Fruit fly (Drosophila melanogaster): ENCODE data around the gene Mkrn1.

The Mkrn1 gene

dm6 chr3L:21533270-21533948 lies at the start of gene Mkrn1 (continued):
- TF ChIP-seq fd64A (GFP tag; optimal IDR thresholded peaks at IDR 0.05), result no peak
- no peak for TF ChIP-seq Hand (GFP tag; optimal IDR thresholded peaks at IDR 0.05)
- TF ChIP-seq CG11695 (GFP tag; IDR thresholded peaks at IDR 0.05), result no peak
- no peak for TF ChIP-seq H2.0 (GFP tag; IDR thresholded peaks at IDR 0.05)
- TF ChIP-seq hth (optimal IDR thresholded peaks at IDR 0.05), result no peak
- TF ChIP-seq dati (GFP tag; IDR thresholded peaks at IDR 0.05), result no peak
- no peak for TF ChIP-seq CG10654 (GFP tag; optimal IDR thresholded peaks at IDR 0.05)
- no peak for TF ChIP-seq shn (GFP tag; optimal IDR thresholded peaks at IDR 0.05)
- no peak for TF ChIP-seq CG6654 (GFP tag; optimal IDR thresholded peaks at IDR 0.05)
- TF ChIP-seq CG9797 (GFP tag; optimal IDR thresholded peaks at IDR 0.05), result peak; percentile 81
- TF ChIP-seq cato (GFP tag; optimal IDR thresholded peaks at IDR 0.05; ENCODE audit: borderline replicate concordance), result no peak
- no peak for TF ChIP-seq pum (GFP tag; optimal IDR thresholded peaks at IDR 0.05)
- TF ChIP-seq CG7963 (GFP tag; IDR thresholded peaks at IDR 0.05; ENCODE audit: partially characterized antibody), result peak; percentile 90
- no peak for TF ChIP-seq Elba2 (GFP tag; optimal IDR thresholded peaks at IDR 0.05)
- TF ChIP-seq wdn (GFP tag; IDR thresholded peaks at IDR 0.05), result no peak
- TF ChIP-seq CG6254 (GFP tag; optimal IDR thresholded peaks at IDR 0.05), result no peak
- peak; percentile 53 for TF ChIP-seq trem (tag; optimal IDR thresholded peaks at IDR 0.05)
- TF ChIP-seq CG14441 (GFP tag; IDR thresholded peaks at IDR 0.05), result no peak
- TF ChIP-seq Dip3 (GFP tag; optimal IDR thresholded peaks at IDR 0.05), result no peak
- no peak for TF ChIP-seq CG15479 (GFP tag; optimal IDR thresholded peaks at IDR 0.05)
- TF ChIP-seq CG18619 (GFP tag; optimal IDR thresholded peaks at IDR 0.05), result no peak
- no peak for TF ChIP-seq jumu (GFP tag; optimal IDR thresholded peaks at IDR 0.05)
- TF ChIP-seq CG3995 (GFP tag; optimal IDR thresholded peaks at IDR 0.05), result peak; percentile 43
- no peak for TF ChIP-seq pho (GFP tag; optimal IDR thresholded peaks at IDR 0.05)
- no peak for TF ChIP-seq ssp (GFP tag; IDR thresholded peaks at IDR 0.05)
- TF ChIP-seq CG11560 (tag; IDR thresholded peaks at IDR 0.05), result no peak
- no peak for TF ChIP-seq usp (GFP tag; optimal IDR thresholded peaks at IDR 0.05)

- peak; percentile 73 for TF ChIP-seq D19A (tag; optimal IDR thresholded peaks at IDR 0.05)
- TF ChIP-seq al (GFP tag; IDR thresholded peaks at IDR 0.05), result no peak
Measured at dm6 chr3L:21581984-21582383, 48.5 kb upstream of the Mkrn1 start.

- TF ChIP-seq CG5180 (GFP tag; optimal IDR thresholded peaks at IDR 0.05), result no peak
- TF ChIP-seq knrl (GFP tag; IDR thresholded peaks at IDR 0.05; ENCODE audit: partially characterized antibody), result 0 out of 3 replicates have a peak, but pooled peaks have one; percentile 10
- TF ChIP-seq CG6654 (GFP tag; optimal IDR thresholded peaks at IDR 0.05), result no peak
- TF ChIP-seq trem (tag; optimal IDR thresholded peaks at IDR 0.05), result peak; percentile 13
- peak; percentile 24 for TF ChIP-seq hkb (optimal IDR thresholded peaks at IDR 0.05)
- TF ChIP-seq hkb (GFP tag; IDR thresholded peaks at IDR 0.05), result no peak
- TF ChIP-seq Sry-δ (GFP tag; optimal IDR thresholded peaks at IDR 0.05), result peak; percentile 27
- TF ChIP-seq danr (GFP tag; IDR thresholded peaks at IDR 0.05), result no peak
- TF ChIP-seq Lim3 (GFP tag; IDR thresholded peaks at IDR 0.05), result no peak
- TF ChIP-seq CG12659 (GFP tag; optimal IDR thresholded peaks at IDR 0.05), result peak; percentile 4
- TF ChIP-seq YL-1 (GFP tag; optimal IDR thresholded peaks at IDR 0.05), result peak; percentile 43
- peak; percentile 43; the same call in 1 of the 2 replicates for TF ChIP-seq ssp (GFP tag; IDR thresholded peaks at IDR 0.05)
- TF ChIP-seq wek (GFP tag; optimal IDR thresholded peaks at IDR 0.05), result peak; percentile 95
- TF ChIP-seq NfI (GFP tag; optimal IDR thresholded peaks at IDR 0.05), result no peak
- peak in 1 of 2 experiments; percentile 56 for TF ChIP-seq eve (GFP tag; optimal IDR thresholded peaks at IDR 0.05)
- TF ChIP-seq phol (tag; optimal IDR thresholded peaks at IDR 0.05), result peak; percentile 2
- peak; percentile 70 for TF ChIP-seq gfzf (GFP tag; optimal IDR thresholded peaks at IDR 0.05)
- TF ChIP-seq nom (GFP tag; optimal IDR thresholded peaks at IDR 0.05), result no peak
- peak; percentile 15 for TF ChIP-seq CG2120 (GFP tag; optimal IDR thresholded peaks at IDR 0.05)
- 0 out of 3 replicates have a peak, but pooled peaks have one; percentile 14 for TF ChIP-seq Optix (GFP tag; IDR thresholded peaks at IDR 0.05)
- TF ChIP-seq CG4328 (GFP tag; optimal IDR thresholded peaks at IDR 0.05), result no peak
- no peak for TF ChIP-seq sens (GFP tag)
- no peak for TF ChIP-seq CoRest (tag; optimal IDR thresholded peaks at IDR 0.05)
Measured at dm6 chr3L:21574296-21574745, 40.8 kb upstream of the Mkrn1 start.

All from whole organism, embryonic.